Worm (Caenorhabditis elegans) whole organism, early embryonic: Measurements from ENCODE around the gene F21D9.8.
"Not testable (repeated sequence)": the region's sequence is repeated elsewhere in the genome, so short reads cannot be mapped to it uniquely, and the experiment has no call there.

Experiments
- B0310.2 ChIP-seq: sonication (generic microtip); optimal IDR thresholded peaks from 2 replicates; lab custom pipeline; 2016; ENCODE audit warnings: mild to moderate bottlenecking, missing genetic modification characterization, missing compliant biosample characterization
- F13C5.2 ChIP-seq: sonication (generic microtip); optimal IDR thresholded peaks from 2 replicates; lab custom pipeline; 2017; ENCODE audit warnings: mild to moderate bottlenecking, missing genetic modification characterization, inconsistent platforms, missing compliant biosample characterization
- aly-1 ChIP-seq: sonication (generic microtip); optimal IDR thresholded peaks from 2 replicates; lab custom pipeline; 2016; ENCODE audit warnings: missing genetic modification characterization, missing compliant biosample characterization
- ama-1 ChIP-seq: fragments of 150-350 bp; optimal IDR thresholded peaks from 2 replicates; lab custom pipeline; 2014
- ceh-13 ChIP-seq: fragments of 200-800 bp; sonication (Bioruptor generic); optimal IDR thresholded peaks from 2 replicates; lab custom pipeline; 2018; ENCODE audit warnings: mild to moderate bottlenecking, missing genetic modification characterization, missing compliant biosample characterization
- ceh-36 ChIP-seq: sonication (generic microtip); optimal IDR thresholded peaks from 2 replicates; lab custom pipeline; 2016; ENCODE audit warnings: missing genetic modification characterization, inconsistent platforms, missing compliant biosample characterization
- ets-7 ChIP-seq: sonication (generic microtip); optimal IDR thresholded peaks from 2 replicates; lab custom pipeline; 2016; ENCODE audit warnings: missing genotype, missing genetic modification characterization, missing compliant biosample characterization
- flt-1 ChIP-seq: fragments of 200-800 bp; sonication (Bioruptor generic); IDR thresholded peaks from 2 replicates; pipeline ENCODE4 v1.3.6; 2022; ENCODE audit warnings: missing genetic modification characterization, missing compliant biosample characterization
- hmbx-1 ChIP-seq: sonication (generic microtip); optimal IDR thresholded peaks from 2 replicates; lab custom pipeline; 2016; ENCODE audit warnings: mild to moderate bottlenecking, missing genetic modification characterization, missing compliant biosample characterization
- hmg-4 ChIP-seq: fragments of 200-800 bp; sonication (Bioruptor generic); optimal IDR thresholded peaks from 2 replicates; lab custom pipeline; 2018; ENCODE audit warnings: mild to moderate bottlenecking, missing genetic modification characterization, missing compliant biosample characterization
- hnd-1 ChIP-seq: sonication (generic microtip); optimal IDR thresholded peaks from 2 replicates; lab custom pipeline; 2016; ENCODE audit warnings: missing genetic modification characterization, missing compliant biosample characterization
- pes-1 ChIP-seq: fragments of 200-800 bp; sonication (Bioruptor generic); IDR thresholded peaks from 2 replicates; pipeline ENCODE4 v1.3.6; 2022; ENCODE audit warnings: missing genetic modification reagents, missing genetic modification characterization, missing compliant biosample characterization
- scrt-1 ChIP-seq: fragments of 200-800 bp; sonication (Bioruptor generic); IDR thresholded peaks from 2 replicates; pipeline ENCODE4 v1.3.6; 2022; ENCODE audit warnings: missing genetic modification characterization, missing compliant biosample characterization
- sea-1 ChIP-seq: fragments of 200-800 bp; sonication (Bioruptor generic); conservative IDR thresholded peaks from 2 replicates; pipeline ENCODE4 v1.3.6; 2022; ENCODE audit warnings: missing genetic modification characterization, missing compliant biosample characterization
- tbx-11 ChIP-seq: fragments of 200-800 bp; sonication (Bioruptor generic); IDR thresholded peaks from 2 replicates; pipeline ENCODE4 v1.3.6; 2022; ENCODE audit warnings: missing genetic modification characterization, missing compliant biosample characterization
- tbx-37 ChIP-seq: fragments of 200-800 bp; sonication (Bioruptor generic); conservative IDR thresholded peaks from 2 replicates; pipeline ENCODE4 v1.3.6; 2022; ENCODE audit warnings: missing genetic modification reagents, missing genetic modification characterization, missing compliant biosample characterization
- tra-4 ChIP-seq: sonication (generic microtip); optimal IDR thresholded peaks from 2 replicates; lab custom pipeline; 2017; ENCODE audit warnings: missing genetic modification characterization, missing compliant biosample characterization

The F21D9.8 gene

DNA sequence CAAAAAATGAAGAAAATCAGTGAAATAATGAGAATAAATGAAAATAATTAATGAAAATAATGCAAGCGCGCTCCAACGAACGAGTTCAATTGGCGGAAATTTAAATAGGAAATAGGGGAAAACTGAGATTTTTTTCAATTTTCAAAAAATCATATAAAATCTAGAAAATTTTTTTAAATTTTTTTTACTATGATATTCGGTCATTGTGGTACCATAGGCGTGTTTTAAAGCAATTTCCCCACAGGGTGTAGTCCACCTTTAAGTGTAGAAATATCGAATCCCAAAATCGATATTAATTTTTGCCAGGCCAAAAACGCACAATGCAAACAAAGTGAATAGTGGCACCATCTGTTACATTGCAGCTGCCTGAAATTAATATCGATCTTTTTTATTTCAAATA is 15.6 kb downstream of the F21D9.8 start, which contains the start of gene F21D9.1:
Gene F21D9.1 (plus strand): TSS at position 301 of the 400 bp plus-strand sequence.
- not testable (repeated sequence) for TF ChIP-seq flt-1 (GFP tag; lab: Robert Waterston, UW); hmg-4; scrt-1 (GFP tag; lab: Robert Waterston, UW)

DNA sequence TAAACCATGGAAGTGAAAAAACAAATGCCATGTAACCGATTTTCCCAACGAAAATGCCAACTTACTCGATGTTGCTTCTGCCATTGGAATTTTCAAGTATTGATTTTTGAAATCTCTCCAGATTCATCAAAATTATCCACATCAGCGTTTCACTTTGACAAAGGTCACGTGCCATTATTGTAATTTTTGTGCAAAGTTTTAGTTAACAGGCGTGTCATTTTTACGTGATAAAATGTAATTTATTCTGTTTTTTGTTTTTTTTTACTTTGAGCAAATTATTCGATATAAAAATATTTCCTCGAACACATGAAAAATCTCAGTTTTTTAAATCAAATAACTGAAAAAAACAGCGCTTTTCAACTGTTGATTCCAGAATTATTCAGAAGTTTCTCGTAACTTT is 17.4 kb downstream of the F21D9.8 start, which contains the start of gene F21D9.2:
Gene F21D9.2 (minus strand): TSS at position 101 of the 400 bp plus-strand sequence.
- TF ChIP-seq tbx-11 (no peak), hnd-1 (tag; lab: Kevin White, UChicago) (no peak), ceh-13 (GFP tag; lab: Kevin White, UChicago) (no peak), hmbx-1 (no peak), sea-1 (no peak), ceh-36 (tag; lab: Kevin White, UChicago) (no peak), scrt-1 (GFP tag; lab: Robert Waterston, UW) (no peak), pes-1 (GFP tag; lab: Robert Waterston, UW) (no peak)

DNA sequence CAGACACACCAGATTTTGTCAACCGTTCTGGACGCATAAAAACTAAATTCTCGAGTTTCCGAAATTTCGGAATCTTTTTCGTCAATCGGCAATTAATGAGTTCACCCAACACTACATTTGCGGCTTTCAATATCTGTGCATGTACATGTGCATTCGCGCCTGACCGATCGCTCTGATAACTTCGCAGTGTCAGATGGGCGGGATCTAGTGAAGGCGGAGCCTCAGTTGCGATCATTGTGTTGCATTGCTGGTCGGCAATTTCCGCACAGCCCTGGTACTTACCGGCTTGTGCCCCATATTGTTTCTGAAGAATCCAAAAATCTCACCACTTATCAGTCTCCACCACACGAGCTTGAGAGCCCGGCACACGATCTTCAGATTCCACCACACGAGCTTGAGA is 19.1 kb downstream of the F21D9.8 start:
- TF ChIP-seq ceh-36 (tag; lab: Kevin White, UChicago) (no peak), hnd-1 (tag; lab: Kevin White, UChicago) (no peak), F13C5.2 (no peak), hmbx-1 (no peak), B0310.2 (tag; lab: Kevin White, UChicago) (no peak), tbx-37 (GFP tag; lab: Robert Waterston, UW) (no peak), flt-1 (GFP tag; lab: Robert Waterston, UW) (no peak), scrt-1 (GFP tag; lab: Robert Waterston, UW) (no peak), pes-1 (GFP tag; lab: Robert Waterston, UW) (no peak), sea-1 (no peak), tra-4 (no peak), aly-1 (tag; lab: Kevin White, UChicago) (no peak), tbx-11 (no peak), ets-7 (tag; lab: Kevin White, UChicago) (no peak), ama-1 (lab: Kevin White, UChicago) (no peak), ceh-13 (GFP tag; lab: Kevin White, UChicago) (no peak), hmg-4 (no peak)

DNA sequence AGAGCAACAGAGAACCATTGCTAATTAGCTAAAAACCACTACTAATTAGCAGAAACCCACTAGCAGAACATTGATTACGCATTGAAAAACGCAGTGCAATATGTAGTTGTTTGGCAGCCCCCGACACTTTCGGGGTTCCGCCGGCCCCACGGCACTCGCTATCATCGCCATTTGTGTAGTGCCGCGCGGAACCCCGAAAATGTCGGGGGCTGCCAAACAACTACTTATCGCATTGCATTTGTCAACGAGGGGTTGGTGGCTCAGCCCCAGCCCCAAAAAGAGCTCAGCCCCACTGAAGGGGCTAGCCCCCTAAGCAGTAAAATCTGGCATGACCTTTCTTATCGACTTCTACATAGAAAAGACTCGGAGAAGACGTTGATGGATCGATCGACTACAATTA is 20.4 kb downstream of the F21D9.8 start:
- no peak for TF ChIP-seq tbx-11

DNA sequence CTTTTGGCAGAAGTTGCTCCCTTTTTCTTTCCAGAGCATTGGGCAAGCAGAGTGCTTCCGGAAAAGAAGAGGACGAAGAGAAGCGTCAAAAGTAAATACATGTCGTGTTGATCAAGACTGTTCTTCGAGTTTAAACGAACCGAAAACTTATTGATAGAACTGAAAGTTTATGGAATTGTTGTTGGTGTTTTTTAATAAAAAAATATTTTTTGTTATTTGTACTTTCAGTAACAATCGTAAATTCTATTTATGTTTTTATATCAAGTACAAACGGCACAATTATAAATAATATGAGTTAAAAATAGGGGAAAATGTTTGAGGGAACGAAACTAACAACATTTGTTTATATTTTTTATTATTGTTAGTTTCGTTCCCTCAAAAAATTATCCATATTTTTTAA is 22.1 kb downstream of the F21D9.8 start, which contains the start of gene F21D9.3:
Gene F21D9.3 (minus strand): TSS at position 101 of the 400 bp plus-strand sequence.
- TF ChIP-seq B0310.2 (tag; lab: Kevin White, UChicago) (no peak), tbx-11 (no peak), ets-7 (tag; lab: Kevin White, UChicago) (no peak), scrt-1 (GFP tag; lab: Robert Waterston, UW) (no peak), tbx-37 (GFP tag; lab: Robert Waterston, UW) (no peak), hmbx-1 (no peak), tra-4 (no peak), hmg-4 (no peak), hnd-1 (tag; lab: Kevin White, UChicago) (no peak), aly-1 (tag; lab: Kevin White, UChicago) (no peak), sea-1 (no peak), ceh-36 (tag; lab: Kevin White, UChicago) (no peak), ama-1 (lab: Kevin White, UChicago) (no peak), pes-1 (GFP tag; lab: Robert Waterston, UW) (no peak), flt-1 (GFP tag; lab: Robert Waterston, UW) (no peak), F13C5.2 (no peak), ceh-13 (GFP tag; lab: Kevin White, UChicago) (no peak)

- no peak for TF ChIP-seq hmbx-1
Observed at ce11 chrV:19253520-19253919, 26.3 kb downstream of the F21D9.8 start, which contains the start of gene F21D9.4. F21D9.4 (plus strand) TSS chrV:19253820.

DNA sequence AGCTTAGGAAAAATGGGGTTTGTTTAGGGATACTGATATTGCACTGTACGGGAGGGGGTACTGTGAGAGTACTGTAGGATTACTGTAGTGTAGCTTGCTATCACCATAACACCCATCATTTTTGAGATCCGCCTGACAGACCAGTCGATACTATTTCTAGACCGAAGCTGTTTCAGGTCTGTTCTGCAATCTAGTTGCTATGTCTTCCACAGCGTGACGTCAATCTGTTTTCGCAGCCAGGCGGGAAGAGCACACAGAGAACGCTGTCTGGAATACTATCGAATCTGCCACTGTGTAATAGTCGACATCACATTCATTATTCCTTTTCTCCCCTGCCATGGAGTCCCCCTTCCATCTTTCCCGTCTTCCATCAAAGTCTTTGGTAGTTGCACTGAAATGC is 27.9 kb downstream of the F21D9.8 start, which contains the start of gene F21D9.11:
Gene F21D9.11 (plus strand): TSS at position 301 of the 400 bp plus-strand sequence.
- TF ChIP-seq B0310.2 (tag; lab: Kevin White, UChicago) (no peak), sea-1 (no peak), F13C5.2 (no peak), hmbx-1 (no peak), tra-4 (no peak), pes-1 (GFP tag; lab: Robert Waterston, UW) (no peak), scrt-1 (GFP tag; lab: Robert Waterston, UW) (no peak), flt-1 (GFP tag; lab: Robert Waterston, UW) (no peak), ets-7 (tag; lab: Kevin White, UChicago) (no peak), aly-1 (tag; lab: Kevin White, UChicago) (no peak), ama-1 (lab: Kevin White, UChicago) (no peak), hnd-1 (tag; lab: Kevin White, UChicago) (no peak), tbx-37 (GFP tag; lab: Robert Waterston, UW) (no peak), hmg-4 (no peak), tbx-11 (no peak), ceh-36 (tag; lab: Kevin White, UChicago) (no peak), ceh-13 (GFP tag; lab: Kevin White, UChicago) (no peak)

- no peak for TF ChIP-seq sea-1
- no peak for TF ChIP-seq ceh-13 (GFP tag; lab: Kevin White, UChicago)
- no peak for TF ChIP-seq pes-1 (GFP tag; lab: Robert Waterston, UW)
- no peak for TF ChIP-seq ceh-36 (tag; lab: Kevin White, UChicago)
- TF ChIP-seq B0310.2 (tag; lab: Kevin White, UChicago) = no peak
- TF ChIP-seq hnd-1 (tag; lab: Kevin White, UChicago) = no peak
- no peak for TF ChIP-seq ama-1 (lab: Kevin White, UChicago)
- no peak for TF ChIP-seq hmg-4
- no peak for TF ChIP-seq tbx-37 (GFP tag; lab: Robert Waterston, UW)
- no peak for TF ChIP-seq flt-1 (GFP tag; lab: Robert Waterston, UW)
- TF ChIP-seq tbx-11 = no peak
- TF ChIP-seq hmbx-1 = no peak
- no peak for TF ChIP-seq F13C5.2
- TF ChIP-seq tra-4 = no peak
- TF ChIP-seq scrt-1 (GFP tag; lab: Robert Waterston, UW) = no peak
- no peak for TF ChIP-seq ets-7 (tag; lab: Kevin White, UChicago)
Observed at ce11 chrV:19250983-19251382, 28.8 kb downstream of the F21D9.8 start, which contains the start of gene str-81. str-81 (minus strand) TSS chrV:19251083.
